Fruit fly (Drosophila melanogaster) whole organism, wandering third instar larva: ENCODE results near the gene Sdic3.

Source experiments
- Abd-B ChIP-seq: fragments of >200 bp; optimal IDR thresholded peaks from 2 replicates; lab custom pipeline; 2017; ENCODE audit warnings: missing biosample characterization, missing genetic modification characterization
- CG9705 ChIP-seq: fragments of 200-800 bp; sonication (Bioruptor generic); optimal IDR thresholded peaks from 2 replicates; lab custom pipeline; 2018; ENCODE audit warnings: missing biosample characterization, mild to moderate bottlenecking, missing genetic modification characterization
- Hr78 ChIP-seq: fragments of >200 bp; optimal IDR thresholded peaks from 2 replicates; lab custom pipeline; 2017; ENCODE audit warnings: missing biosample characterization, missing genetic modification characterization
- N ChIP-seq: fragments of >200 bp; optimal IDR thresholded peaks from 2 replicates; lab custom pipeline; 2018; ENCODE audit warnings: missing biosample characterization, missing external identifiers, missing genetic modification characterization
- dl ChIP-seq, 2 experiments: fragments of 175-275, 200-275 bp in 1 of 2; fragments of 200-275 bp in 1 of 2; sonication (Bioruptor generic); optimal IDR thresholded peaks; lab custom pipeline; 2018; ENCODE audit warnings: mild to moderate bottlenecking in 2 of 2, missing biosample characterization in 2 of 2, missing genetic modification characterization in 2 of 2, moderate library complexity in 2 of 2; ENCODE audit not compliant: partially characterized antibody in 2 of 2, insufficient read depth in 1 of 2
- dmrt93B ChIP-seq: fragments of 200-800 bp; sonication (Bioruptor generic); optimal IDR thresholded peaks from 2 replicates; lab custom pipeline; 2018; ENCODE audit warnings: missing biosample characterization, mild to moderate bottlenecking, missing genetic modification characterization
- foxo ChIP-seq, 2 experiments: fragments of 200-800 bp; sonication (Bioruptor generic); optimal IDR thresholded peaks; 2 replicates in 1 of 2; 3 replicates in 1 of 2; lab custom pipeline; 2016 to 2017; ENCODE audit warnings: missing biosample characterization in 2 of 2, missing genetic modification characterization in 2 of 2
- h ChIP-seq: fragments of 200-800 bp; sonication (Bioruptor generic); optimal IDR thresholded peaks from 3 replicates; lab custom pipeline; 2016; ENCODE audit warnings: missing biosample characterization, mild to moderate bottlenecking, missing genetic modification characterization
- lola ChIP-seq: fragments of >200 bp; optimal IDR thresholded peaks from 2 replicates; lab custom pipeline; 2017; ENCODE audit warnings: missing biosample characterization, missing genetic modification characterization
- pan ChIP-seq: fragments of >200 bp; optimal IDR thresholded peaks from 2 replicates; lab custom pipeline; 2017
- psq ChIP-seq: fragments of 200-800 bp; sonication (Bioruptor generic); optimal IDR thresholded peaks from 3 replicates; lab custom pipeline; 2017; ENCODE audit warnings: missing biosample characterization, mild to moderate bottlenecking, missing genetic modification characterization, moderate library complexity
- rgr ChIP-seq: fragments of 200-800 bp; sonication (Bioruptor generic); optimal IDR thresholded peaks from 3 replicates; lab custom pipeline; 2016; ENCODE audit warnings: missing biosample characterization, mild to moderate bottlenecking, missing genetic modification characterization
- sage ChIP-seq: fragments of 200-800 bp; sonication (Bioruptor generic); optimal IDR thresholded peaks from 2 replicates; lab custom pipeline; 2016; ENCODE audit warnings: missing biosample characterization, mild to moderate bottlenecking, missing genetic modification characterization

dm6 chrX:20237914-20238313 is 43.9 kb upstream of the Sdic3 start:
- TF ChIP-seq dmrt93B (GFP tag; lab: Kevin White, UChicago) (no peak), CG9705 (no peak), foxo (GFP tag; optimal IDR thresholded peaks at IDR 0.05; lab: Kevin White, UChicago) (no peak), sage (no peak), dl (GFP tag; optimal IDR thresholded peaks at IDR 0.05; lab: Kevin White, UChicago; ENCODE audit: insufficient read depth in 1 of 2, partially characterized antibody in 2 of 2) (no peak), pan (lab: Kevin White, UChicago) (no peak), h (GFP tag; lab: Kevin White, UChicago) (no peak), N (GFP tag; lab: Kevin White, UChicago) (no peak), psq (GFP tag; lab: Kevin White, UChicago) (no peak), Hr78 (GFP tag; lab: Kevin White, UChicago) (no peak), lola (GFP tag; lab: Kevin White, UChicago) (no peak), Abd-B (no peak), rgr (GFP tag; lab: Kevin White, UChicago) (no peak)
